Fruit fly (Drosophila melanogaster) Kc167 (cell line): Measurements from ENCODE around the gene CG33721.

Experiments used
- Sin3A ChIP-seq: fragments of >200 bp; optimal IDR thresholded peaks from 2 replicates; lab custom pipeline; 2018; ENCODE audit warnings: missing external identifiers
- psq ChIP-seq: fragments of >200 bp; optimal IDR thresholded peaks from 2 replicates; lab custom pipeline; 2017; ENCODE audit warnings: missing external identifiers
- ttk ChIP-seq: sonication (Bioruptor generic); optimal IDR thresholded peaks from 2 replicates; lab custom pipeline; 2017; ENCODE audit warnings: missing external identifiers

- TF ChIP-seq Sin3A = no peak
- TF ChIP-seq ttk (lab: Kevin White, UChicago) = no peak
- TF ChIP-seq psq (lab: Kevin White, UChicago) = no peak
Measured at dm6 chr3R:22334050-22334449, 3.2 kb downstream of the CG33721 start, which contains the start of gene CG5391.
